Fruit fly (Drosophila melanogaster) whole organism, embryonic: ENCODE results near the gene rno.

Experiments
- Ada2b ChIP-seq: fragments of 200-800 bp; sonication (Bioruptor generic); IDR thresholded peaks from 2 replicates; pipeline ENCODE4 v1.3.6; 2022; ENCODE audit warnings: missing biosample characterization, missing genetic modification characterization
- Atf6 ChIP-seq: fragments of 200-800 bp; sonication (Bioruptor generic); IDR thresholded peaks from 2 replicates; pipeline ENCODE4 v1.3.6; 2022; ENCODE audit warnings: missing biosample characterization, missing genetic modification characterization
- Blimp-1 ChIP-seq: fragments of 200-800 bp; sonication (Bioruptor generic); optimal IDR thresholded peaks from 3 replicates; lab custom pipeline; 2018; ENCODE audit warnings: missing biosample characterization, missing genetic modification characterization, mild to moderate bottlenecking, moderate library complexity, missing genetic modification reagents
- CG13296 ChIP-seq: fragments of 200-800 bp; sonication (Bioruptor generic); optimal IDR thresholded peaks from 3 replicates; lab custom pipeline; 2018; ENCODE audit warnings: missing biosample characterization, mild to moderate bottlenecking, missing genetic modification characterization
- CG14965 ChIP-seq: fragments of 200-800 bp; sonication (Bioruptor generic); optimal IDR thresholded peaks from 2 replicates; lab custom pipeline; 2016; ENCODE audit warnings: missing biosample characterization, missing genetic modification characterization, borderline replicate concordance
- CG15601 ChIP-seq: fragments of 200-800 bp; sonication (Bioruptor generic); optimal IDR thresholded peaks from 3 replicates; lab custom pipeline; 2019; ENCODE audit warnings: missing biosample characterization, mild to moderate bottlenecking, missing genetic modification characterization, moderate library complexity
- CG1602 ChIP-seq: fragments of 200-800 bp; sonication (Bioruptor generic); optimal IDR thresholded peaks from 3 replicates; lab custom pipeline; 2016; ENCODE audit warnings: missing biosample characterization, missing genetic modification characterization
- CG1603 ChIP-seq: fragments of 200-800 bp; sonication (Bioruptor generic); optimal IDR thresholded peaks from 2 replicates; lab custom pipeline; 2019; ENCODE audit warnings: missing biosample characterization, mild to moderate bottlenecking, missing genetic modification characterization, moderate library complexity
- CG17359 ChIP-seq: fragments of 200-800 bp; sonication (Bioruptor generic); optimal IDR thresholded peaks from 3 replicates; lab custom pipeline; 2018; ENCODE audit warnings: missing biosample characterization, mild to moderate bottlenecking, missing genetic modification characterization, moderate library complexity
- CG1792 ChIP-seq: fragments of 200-800 bp; sonication (Bioruptor generic); optimal IDR thresholded peaks from 2 replicates; lab custom pipeline; 2016; ENCODE audit warnings: missing biosample characterization, missing genetic modification characterization
- CG2129 ChIP-seq: fragments of 200-800 bp; sonication (Bioruptor generic); IDR thresholded peaks from 2 replicates; pipeline ENCODE4 v1.3.6; 2022; ENCODE audit warnings: missing biosample characterization, missing genetic modification characterization; ENCODE audit not compliant: partially characterized antibody
- CG4730 ChIP-seq: fragments of 200-800 bp; sonication (Bioruptor generic); IDR thresholded peaks from 2 replicates; pipeline ENCODE4 v1.3.6; 2022; ENCODE audit warnings: missing biosample characterization, missing genetic modification characterization
- CG6791 ChIP-seq: fragments of 200-800 bp; sonication (Bioruptor generic); IDR thresholded peaks from 3 replicates; pipeline ENCODE4 v1.3.6; 2022; ENCODE audit warnings: missing biosample characterization, missing genetic modification characterization; ENCODE audit not compliant: partially characterized antibody
- CG6813 ChIP-seq: fragments of 200-800 bp; sonication (Bioruptor generic); optimal IDR thresholded peaks from 2 replicates; lab custom pipeline; 2017; ENCODE audit warnings: missing biosample characterization, missing genetic modification characterization, mild to moderate bottlenecking, moderate library complexity, missing genetic modification reagents
- CG7839 ChIP-seq: fragments of 200-800 bp; sonication (Bioruptor generic); optimal IDR thresholded peaks from 3 replicates; lab custom pipeline; 2018; ENCODE audit warnings: missing biosample characterization, mild to moderate bottlenecking, missing genetic modification characterization, moderate library complexity
- CG8359 ChIP-seq: fragments of 200-800 bp; sonication (Bioruptor generic); optimal IDR thresholded peaks from 2 replicates; lab custom pipeline; 2017; ENCODE audit warnings: missing biosample characterization, mild to moderate bottlenecking, missing genetic modification characterization, borderline replicate concordance
- CHES-1-like ChIP-seq: fragments of 200-800 bp; sonication (Bioruptor generic); optimal IDR thresholded peaks from 2 replicates; lab custom pipeline; 2016; ENCODE audit warnings: missing biosample characterization, missing genetic modification characterization
- CoRest ChIP-seq: fragments of 200-800 bp; sonication (Bioruptor generic); optimal IDR thresholded peaks from 3 replicates; lab custom pipeline; 2018; ENCODE audit warnings: missing biosample characterization, mild to moderate bottlenecking, missing genetic modification characterization, moderate library complexity
- D ChIP-seq, 2 experiments: fragments of 200-800 bp in 1 of 2; fragments of >200 bp in 1 of 2; sonication (Bioruptor generic) in 1 of 2; optimal IDR thresholded peaks; 2 replicates in 1 of 2; 3 replicates in 1 of 2; lab custom pipeline; 2017; ENCODE audit warnings: mild to moderate bottlenecking in 1 of 2, missing biosample characterization in 1 of 2, missing genetic modification characterization in 1 of 2, missing genetic modification reagents in 1 of 2
- Dip2 ChIP-seq: fragments of 200-800 bp; sonication (Bioruptor generic); IDR thresholded peaks from 2 replicates; pipeline ENCODE4 v1.3.6; 2022; ENCODE audit warnings: missing biosample characterization, missing genetic modification characterization
- Doc2 ChIP-seq: fragments of 200-800 bp; sonication (Bioruptor generic); IDR thresholded peaks from 2 replicates; pipeline ENCODE4 v1.3.6; 2022; ENCODE audit warnings: missing biosample characterization, missing genetic modification characterization
- Opbp ChIP-seq: fragments of 200-800 bp; sonication (Bioruptor generic); IDR thresholded peaks from 3 replicates; pipeline ENCODE4 v1.3.6; 2022; ENCODE audit warnings: missing biosample characterization, missing genetic modification characterization; ENCODE audit not compliant: partially characterized antibody
- Optix ChIP-seq: fragments of 200-800 bp; sonication (Bioruptor generic); IDR thresholded peaks from 3 replicates; pipeline ENCODE4 v1.3.6; 2022; ENCODE audit warnings: missing biosample characterization, missing genetic modification characterization
- Ptx1 ChIP-seq: fragments of 200-800 bp; sonication (Bioruptor generic); IDR thresholded peaks from 2 replicates; pipeline ENCODE4 v1.3.6; 2022; ENCODE audit warnings: missing biosample characterization, missing genetic modification characterization
- Rfx ChIP-seq: fragments of 200-800 bp; sonication (Bioruptor generic); IDR thresholded peaks from 2 replicates; pipeline ENCODE4 v1.3.6; 2022; ENCODE audit warnings: missing biosample characterization, missing genetic modification characterization
- Side ChIP-seq: fragments of 200-800 bp; sonication (Bioruptor generic); optimal IDR thresholded peaks from 2 replicates; lab custom pipeline; 2016; ENCODE audit warnings: missing biosample characterization, missing genetic modification characterization
- bbx ChIP-seq: fragments of 200-800 bp; sonication (Bioruptor generic); IDR thresholded peaks from 2 replicates; pipeline ENCODE4 v1.3.6; 2022; ENCODE audit warnings: missing biosample characterization, missing genetic modification characterization; ENCODE audit not compliant: partially characterized antibody
- chn ChIP-seq: fragments of 200-800 bp; sonication (Bioruptor generic); optimal IDR thresholded peaks from 2 replicates; lab custom pipeline; 2016; ENCODE audit warnings: missing biosample characterization, missing genetic modification characterization
- cwo ChIP-seq: fragments of 200-800 bp; sonication (Bioruptor generic); optimal IDR thresholded peaks from 3 replicates; lab custom pipeline; 2017; ENCODE audit warnings: missing biosample characterization, missing genetic modification characterization, mild to moderate bottlenecking, moderate library complexity, missing genetic modification reagents
- dmrt99B ChIP-seq: fragments of 200-800 bp; sonication (Bioruptor generic); optimal IDR thresholded peaks from 2 replicates; lab custom pipeline; 2018; ENCODE audit warnings: missing biosample characterization, mild to moderate bottlenecking, missing genetic modification characterization, moderate library complexity
- ftz-f1 ChIP-seq: fragments of 200-800 bp; sonication (Bioruptor generic); optimal IDR thresholded peaks from 2 replicates; lab custom pipeline; 2016; ENCODE audit warnings: missing biosample characterization, missing genetic modification characterization
- gro ChIP-seq: fragments of 200-800 bp; sonication (Bioruptor generic); optimal IDR thresholded peaks from 2 replicates; lab custom pipeline; 2016; ENCODE audit warnings: missing biosample characterization, missing genetic modification characterization
- hkb ChIP-seq, 2 experiments: fragments of 200-800 bp in 1 of 2; fragments of >200 bp in 1 of 2; sonication (Bioruptor generic) in 1 of 2; IDR thresholded peaks in 1 of 2; optimal IDR thresholded peaks in 1 of 2; 2 replicates each; pipeline versions ENCODE4 v1.3.6 to Lab custom; 2017 to 2022; ENCODE audit warnings: missing biosample characterization in 1 of 2, missing genetic modification characterization in 1 of 2
- inv ChIP-seq: fragments of 200-800 bp; sonication (Bioruptor generic); IDR thresholded peaks from 2 replicates; pipeline ENCODE4 v1.3.6; 2022; ENCODE audit warnings: missing biosample characterization, missing genetic modification characterization; ENCODE audit not compliant: partially characterized antibody
- jumu ChIP-seq: fragments of 200-800 bp; sonication (Bioruptor generic); optimal IDR thresholded peaks from 3 replicates; lab custom pipeline; 2016; ENCODE audit warnings: missing biosample characterization, missing genetic modification characterization
- lab ChIP-seq: fragments of 200-800 bp; sonication (Bioruptor generic); optimal IDR thresholded peaks from 3 replicates; lab custom pipeline; 2017; ENCODE audit warnings: missing biosample characterization, missing genetic modification characterization, mild to moderate bottlenecking, moderate library complexity, missing genetic modification reagents
- lola ChIP-seq, 3 experiments: fragments of >200 bp in 2 of 3; fragments of 200-800 bp in 1 of 3; sonication (Bioruptor generic) in 1 of 3; optimal IDR thresholded peaks; 2 replicates each; lab custom pipeline; 2017 to 2019; ENCODE audit warnings: missing biosample characterization in 3 of 3, missing genetic modification characterization in 3 of 3, mild to moderate bottlenecking in 1 of 3, moderate library complexity in 1 of 3
- nau ChIP-seq: fragments of 200-800 bp; sonication (Bioruptor generic); optimal IDR thresholded peaks from 3 replicates; lab custom pipeline; 2017; ENCODE audit warnings: missing biosample characterization, mild to moderate bottlenecking, missing genetic modification characterization, missing genetic modification reagents
- nerfin-2 ChIP-seq: fragments of 200-800 bp; sonication (Bioruptor generic); IDR thresholded peaks from 2 replicates; pipeline ENCODE4 v1.3.6; 2022; ENCODE audit warnings: missing biosample characterization, missing genetic modification characterization; ENCODE audit not compliant: partially characterized antibody
- psq ChIP-seq: fragments of 200-800 bp; sonication (Bioruptor generic); optimal IDR thresholded peaks from 2 replicates; lab custom pipeline; 2017; ENCODE audit warnings: missing biosample characterization, missing genetic modification characterization
- schlank ChIP-seq: fragments of 200-800 bp; sonication (Bioruptor generic); optimal IDR thresholded peaks from 2 replicates; lab custom pipeline; 2018; ENCODE audit warnings: missing biosample characterization, mild to moderate bottlenecking, missing genetic modification characterization
- shn ChIP-seq: fragments of 200-800 bp; sonication (Bioruptor generic); optimal IDR thresholded peaks from 3 replicates; lab custom pipeline; 2016; ENCODE audit warnings: missing biosample characterization, missing genetic modification characterization
- slp2 ChIP-seq: fragments of 200-800 bp; sonication (Bioruptor generic); optimal IDR thresholded peaks from 2 replicates; lab custom pipeline; 2016; ENCODE audit warnings: missing biosample characterization, missing genetic modification characterization
- ssp ChIP-seq: fragments of 200-800 bp; sonication (Bioruptor generic); IDR thresholded peaks from 2 replicates; pipeline ENCODE4 v1.3.6; 2022; ENCODE audit warnings: missing biosample characterization, missing genetic modification characterization
- tna ChIP-seq: fragments of 200-800 bp; sonication (Bioruptor generic); IDR thresholded peaks from 2 replicates; pipeline ENCODE4 v1.3.6; 2022; ENCODE audit warnings: missing biosample characterization, missing genetic modification characterization; ENCODE audit not compliant: partially characterized antibody

rno gene

dm6 chr3L:223019-223902, 23.7 kb upstream of the rno start, which contains the start of the genes pyx and CG33229 (continued):
- TF ChIP-seq CG13296 (GFP tag; lab: Kevin White, UChicago): peak; percentile 77
- 0 out of 2 replicates have a peak, but pooled peaks have one; percentile 45 for TF ChIP-seq Doc2
- peak; percentile 81 for TF ChIP-seq dmrt99B (tag; lab: Kevin White, UChicago)
- no peak for TF ChIP-seq bbx (GFP tag; lab: Robert Waterston, UW)
- no peak for TF ChIP-seq CG14965 (GFP tag; lab: Kevin White, UChicago)
- TF ChIP-seq Blimp-1: no peak
- peak; percentile 50 for TF ChIP-seq psq (GFP tag; lab: Kevin White, UChicago)
- peak; percentile 69 for TF ChIP-seq slp2 (GFP tag; lab: Kevin White, UChicago)
- peak; percentile 66 for TF ChIP-seq CG1792
- TF ChIP-seq CG6791 (GFP tag; lab: Robert Waterston, UW): peak; percentile 34; the same call in 1 of the 3 replicates
- peak; percentile 67 for TF ChIP-seq CG1603 (tag; lab: Kevin White, UChicago)
- TF ChIP-seq ssp (GFP tag; lab: Robert Waterston, UW): peak; percentile 80
- TF ChIP-seq D (optimal IDR thresholded peaks at IDR 0.05; lab: Kevin White, UChicago): no peak
- TF ChIP-seq D (GFP tag; optimal IDR thresholded peaks at IDR 0.05; lab: Kevin White, UChicago): peak; percentile 76
- no peak for TF ChIP-seq Opbp (GFP tag; lab: Robert Waterston, UW)
- TF ChIP-seq cwo (GFP tag; lab: Kevin White, UChicago): peak; percentile 72
- TF ChIP-seq nau (GFP tag; lab: Kevin White, UChicago): no peak
- TF ChIP-seq Dip2: 0 out of 2 replicates have a peak, but pooled peaks have one; percentile 21
- peak; percentile 70 for TF ChIP-seq jumu (GFP tag; lab: Kevin White, UChicago)
- TF ChIP-seq Optix (GFP tag; lab: Robert Waterston, UW): peak; percentile 71
- TF ChIP-seq nerfin-2 (GFP tag; lab: Robert Waterston, UW): no peak
- TF ChIP-seq Rfx: peak; percentile 94
- TF ChIP-seq inv (GFP tag; lab: Robert Waterston, UW): no peak
- TF ChIP-seq ftz-f1: peak; percentile 27
- TF ChIP-seq CG1602: peak; percentile 86
- TF ChIP-seq Ptx1: peak; percentile 87
- TF ChIP-seq lola (GFP tag; optimal IDR thresholded peaks at IDR 0.05; lab: Kevin White, UChicago): peak in 1 of 3 experiments; percentile 80
- no peak for TF ChIP-seq CG2129
- peak; percentile 75 for TF ChIP-seq gro (GFP tag; lab: Kevin White, UChicago)
- peak; percentile 68 for TF ChIP-seq CG6813 (GFP tag; lab: Kevin White, UChicago)
- no peak; the same call in 1 of the 2 replicates for TF ChIP-seq tna (GFP tag; lab: Robert Waterston, UW)
- TF ChIP-seq CG15601: peak; percentile 70
- peak; percentile 84 for TF ChIP-seq chn (GFP tag; lab: Kevin White, UChicago)
- TF ChIP-seq Atf6 (GFP tag; lab: Robert Waterston, UW): peak; percentile 75
- TF ChIP-seq shn (GFP tag; lab: Kevin White, UChicago): peak; percentile 78
- peak; percentile 73 for TF ChIP-seq schlank (tag; lab: Kevin White, UChicago)
- peak; percentile 87 for TF ChIP-seq CG7839 (tag; lab: Kevin White, UChicago)
- TF ChIP-seq CG4730: peak; percentile 64
- peak; percentile 78 for TF ChIP-seq CG17359
- peak; percentile 85 for TF ChIP-seq CHES-1-like
- TF ChIP-seq CG8359: peak; percentile 77
- peak; percentile 57 for TF ChIP-seq Side (GFP tag; lab: Kevin White, UChicago)
- TF ChIP-seq lab (GFP tag; lab: Kevin White, UChicago): peak; percentile 84
- peak; percentile 83 for TF ChIP-seq hkb (optimal IDR thresholded peaks at IDR 0.05; lab: Kevin White, UChicago)
- peak; percentile 68 for TF ChIP-seq hkb (GFP tag; IDR thresholded peaks at IDR 0.05; lab: Robert Waterston, UW)
- TF ChIP-seq Ada2b: peak; percentile 71
- peak; percentile 94 for TF ChIP-seq CoRest (tag; lab: Kevin White, UChicago)
